Worm (Caenorhabditis elegans) whole organism, mixed stage, embryonic: ENCODE results near the gene K05F1.8.
A peak's percentile ranks its signal among the peaks of the same experiment; 100 is the strongest.

Experiments
- M03D4.4 ChIP-seq: sonication (generic microtip); optimal IDR thresholded peaks from 2 replicates; lab custom pipeline; 2017; ENCODE audit warnings: mild to moderate bottlenecking, missing genetic modification characterization, missing compliant biosample characterization
- bed-3 ChIP-seq: fragments of 200-800 bp; sonication (Bioruptor generic); optimal IDR thresholded peaks from 3 replicates; lab custom pipeline; 2018; ENCODE audit warnings: mild to moderate bottlenecking, missing genetic modification characterization, moderate library complexity, missing compliant biosample characterization
- blmp-1 ChIP-seq: fragments of 150-350 bp; optimal IDR thresholded peaks from 2 replicates; lab custom pipeline; 2014; ENCODE audit warnings: missing biosample characterization, missing genetic modification characterization
- ceh-39 ChIP-seq: fragments of 150-350 bp; optimal IDR thresholded peaks from 2 replicates; lab custom pipeline; 2014; ENCODE audit warnings: missing biosample characterization, missing genetic modification characterization
- ceh-43 ChIP-seq: fragments of 200-800 bp; sonication (Bioruptor generic); optimal IDR thresholded peaks from 2 replicates; lab custom pipeline; 2018; ENCODE audit warnings: mild to moderate bottlenecking, missing genetic modification characterization, moderate library complexity, missing compliant biosample characterization
- ceh-83 ChIP-seq: fragments of 200-800 bp; sonication (Bioruptor generic); optimal IDR thresholded peaks from 2 replicates; lab custom pipeline; 2018; ENCODE audit warnings: mild to moderate bottlenecking, missing genetic modification characterization, missing compliant biosample characterization
- ces-1 ChIP-seq: fragments of 150-350 bp; optimal IDR thresholded peaks from 2 replicates; lab custom pipeline; 2014; ENCODE audit warnings: missing biosample characterization, missing genetic modification reagents, missing genetic modification characterization
- cnd-1 ChIP-seq: fragments of 200-800 bp; sonication (Bioruptor generic); optimal IDR thresholded peaks from 2 replicates; lab custom pipeline; 2018; ENCODE audit warnings: mild to moderate bottlenecking, missing genetic modification characterization, missing compliant biosample characterization
- drap-1 ChIP-seq: fragments of 200-800 bp; sonication (Bioruptor generic); optimal IDR thresholded peaks from 3 replicates; lab custom pipeline; 2018; ENCODE audit warnings: mild to moderate bottlenecking, missing genetic modification characterization, missing compliant biosample characterization
- elt-1 ChIP-seq: sonication (generic microtip); optimal IDR thresholded peaks from 2 replicates; lab custom pipeline; 2017; ENCODE audit warnings: missing genetic modification characterization, mild to moderate bottlenecking, missing compliant biosample characterization, antibody characterized with exemption, moderate library complexity, borderline replicate concordance; ENCODE audit not compliant: insufficient read depth
- elt-3 ChIP-seq: fragments of 150-350 bp; optimal IDR thresholded peaks from 2 replicates; lab custom pipeline; 2014; ENCODE audit warnings: missing biosample characterization, missing genetic modification characterization
- flh-1 ChIP-seq: fragments of 200-800 bp; sonication (Bioruptor generic); optimal IDR thresholded peaks from 2 replicates; lab custom pipeline; 2018; ENCODE audit warnings: mild to moderate bottlenecking, missing genetic modification characterization, moderate library complexity, missing compliant biosample characterization
- ham-2 ChIP-seq: fragments of 200-800 bp; sonication (Bioruptor generic); optimal IDR thresholded peaks from 2 replicates; lab custom pipeline; 2018; ENCODE audit warnings: mild to moderate bottlenecking, missing genetic modification characterization, missing compliant biosample characterization
- hlh-1 ChIP-seq: fragments of 150-350 bp; optimal IDR thresholded peaks from 2 replicates; lab custom pipeline; 2014; ENCODE audit warnings: missing biosample characterization, missing genetic modification reagents, missing genetic modification characterization
- lin-13 ChIP-seq: fragments of 150-350 bp; optimal IDR thresholded peaks from 2 replicates; lab custom pipeline; 2014; ENCODE audit warnings: missing biosample characterization, missing genetic modification characterization
- lin-32 ChIP-seq: fragments of 200-800 bp; sonication (Bioruptor generic); optimal IDR thresholded peaks from 2 replicates; lab custom pipeline; 2018; ENCODE audit warnings: mild to moderate bottlenecking, missing genetic modification characterization, missing compliant biosample characterization
- lsy-2 ChIP-seq: fragments of 150-350 bp; optimal IDR thresholded peaks from 2 replicates; lab custom pipeline; 2014; ENCODE audit warnings: missing biosample characterization, missing genetic modification characterization
- mab-5 ChIP-seq: fragments of 150-350 bp; optimal IDR thresholded peaks from 2 replicates; lab custom pipeline; 2014; ENCODE audit warnings: missing biosample characterization, missing genetic modification characterization
- mep-1 ChIP-seq: fragments of 150-350 bp; optimal IDR thresholded peaks from 2 replicates; lab custom pipeline; 2017; ENCODE audit warnings: missing biosample characterization, missing genetic modification reagents, missing genetic modification characterization, inconsistent platforms
- mls-2 ChIP-seq: sonication (generic microtip); optimal IDR thresholded peaks from 2 replicates; lab custom pipeline; 2016; ENCODE audit warnings: mild to moderate bottlenecking, missing genetic modification characterization, moderate library complexity, missing compliant biosample characterization
- nhr-12 ChIP-seq: fragments of 150-350 bp; optimal IDR thresholded peaks from 2 replicates; lab custom pipeline; 2014; ENCODE audit warnings: missing biosample characterization, missing genetic modification characterization
- nhr-2 ChIP-seq: fragments of 150-350 bp; optimal IDR thresholded peaks from 2 replicates; lab custom pipeline; 2014; ENCODE audit warnings: missing biosample characterization, missing genetic modification characterization
- nhr-28 ChIP-seq: fragments of 150-350 bp; optimal IDR thresholded peaks from 2 replicates; lab custom pipeline; 2014; ENCODE audit warnings: missing biosample characterization, missing genetic modification characterization
- nhr-76 ChIP-seq: sonication (generic microtip); optimal IDR thresholded peaks from 2 replicates; lab custom pipeline; 2017; ENCODE audit warnings: missing biosample characterization, missing genetic modification characterization
- pha-4 ChIP-seq: fragments of 150-350 bp; optimal IDR thresholded peaks from 2 replicates; lab custom pipeline; 2018; ENCODE audit warnings: missing biosample characterization, missing genetic modification reagents, missing genetic modification characterization
- sem-2 ChIP-seq: fragments of 200-800 bp; sonication (Bioruptor generic); optimal IDR thresholded peaks from 2 replicates; lab custom pipeline; 2018; ENCODE audit warnings: mild to moderate bottlenecking, missing genetic modification characterization, missing compliant biosample characterization
- snpc-4 ChIP-seq: fragments of 150-350 bp; optimal IDR thresholded peaks from 2 replicates; lab custom pipeline; 2014; ENCODE audit warnings: missing biosample characterization, missing genetic modification characterization
- sptf-1 ChIP-seq: sonication (generic microtip); optimal IDR thresholded peaks from 2 replicates; lab custom pipeline; 2017; ENCODE audit warnings: mild to moderate bottlenecking, missing genetic modification characterization, moderate library complexity, missing compliant biosample characterization
- tbx-8 ChIP-seq: fragments of 200-800 bp; sonication (Bioruptor generic); optimal IDR thresholded peaks from 2 replicates; lab custom pipeline; 2018; ENCODE audit warnings: mild to moderate bottlenecking, missing genetic modification characterization, moderate library complexity, missing compliant biosample characterization
- unc-120 ChIP-seq: sonication (generic microtip); optimal IDR thresholded peaks from 2 replicates; lab custom pipeline; 2017; ENCODE audit warnings: missing genetic modification characterization, missing compliant biosample characterization; ENCODE audit not compliant: poor library complexity, severe bottlenecking
- unc-62 ChIP-seq: fragments of 150-350 bp; optimal IDR thresholded peaks from 2 replicates; lab custom pipeline; 2014; ENCODE audit warnings: missing biosample characterization, missing genetic modification reagents, missing genetic modification characterization
- zip-8 ChIP-seq: fragments of 150-350 bp; optimal IDR thresholded peaks from 2 replicates; lab custom pipeline; 2014; ENCODE audit warnings: missing biosample characterization, missing genetic modification characterization
- ztf-11 ChIP-seq: fragments of 150-350 bp; optimal IDR thresholded peaks from 2 replicates; lab custom pipeline; 2014; ENCODE audit warnings: missing biosample characterization, missing genetic modification characterization

The K05F1.8 gene

ce11 chrII:5779866-5780265 is 19.6 kb downstream of the K05F1.8 start:
- TF ChIP-seq ham-2 (GFP tag; lab: Kevin White, UChicago) (no peak), nhr-76 (tag; lab: Kevin White, UChicago) (no peak), ces-1 (GFP tag; lab: Kevin White, UChicago) (peak; percentile 44), unc-120 (peak; percentile 42), ceh-43 (no peak), cnd-1 (tag; lab: Kevin White, UChicago) (no peak), mls-2 (no peak), snpc-4 (tag; lab: Kevin White, UChicago) (no peak), tbx-8 (GFP tag; lab: Kevin White, UChicago) (no peak), pha-4 (tag; lab: Kevin White, UChicago) (no peak), elt-1 (no peak), hlh-1 (tag; lab: Kevin White, UChicago) (peak; percentile 18), lsy-2 (tag; lab: Kevin White, UChicago) (no peak), lin-32 (no peak), nhr-12 (tag; lab: Kevin White, UChicago) (no peak), mab-5 (no peak), flh-1 (GFP tag; lab: Kevin White, UChicago) (no peak)

- TF ChIP-seq lin-13 (tag; lab: Kevin White, UChicago) (no peak), ceh-43 (no peak), M03D4.4 (tag; lab: Kevin White, UChicago) (no peak), nhr-2 (tag; lab: Kevin White, UChicago) (peak; percentile 94), blmp-1 (tag; lab: Kevin White, UChicago) (no peak), nhr-28 (tag; lab: Kevin White, UChicago) (no peak)
These were observed 22.1 kb downstream of the K05F1.8 start for ce11 chrII:5777372-5777771.

- TF ChIP-seq nhr-12 (tag; lab: Kevin White, UChicago) = no peak
- no peak for TF ChIP-seq ham-2 (GFP tag; lab: Kevin White, UChicago)
- TF ChIP-seq bed-3 (GFP tag; lab: Kevin White, UChicago) = no peak
- no peak for TF ChIP-seq cnd-1 (tag; lab: Kevin White, UChicago)
- no peak for TF ChIP-seq M03D4.4 (tag; lab: Kevin White, UChicago)
- TF ChIP-seq mab-5 = no peak
- no peak for TF ChIP-seq sptf-1 (tag; lab: Kevin White, UChicago)
- no peak for TF ChIP-seq flh-1 (GFP tag; lab: Kevin White, UChicago)
- no peak for TF ChIP-seq pha-4 (tag; lab: Kevin White, UChicago)
- TF ChIP-seq nhr-76 (tag; lab: Kevin White, UChicago) = no peak
- no peak for TF ChIP-seq nhr-2 (tag; lab: Kevin White, UChicago)
- TF ChIP-seq unc-62 (GFP tag; lab: Kevin White, UChicago) = no peak
- no peak for TF ChIP-seq ceh-39
- TF ChIP-seq ceh-83 (GFP tag; lab: Kevin White, UChicago) = no peak
- no peak for TF ChIP-seq mls-2
- no peak for TF ChIP-seq snpc-4 (tag; lab: Kevin White, UChicago)
- TF ChIP-seq elt-3 = no peak
These were observed 24.6 kb downstream of the K05F1.8 start for ce11 chrII:5774879-5775278.

- TF ChIP-seq nhr-28 (tag; lab: Kevin White, UChicago) = no peak
- TF ChIP-seq drap-1 (GFP tag; lab: Kevin White, UChicago) = no peak
- no peak for TF ChIP-seq nhr-2 (tag; lab: Kevin White, UChicago)
- TF ChIP-seq mls-2 = no peak
- no peak for TF ChIP-seq nhr-76 (tag; lab: Kevin White, UChicago)
- TF ChIP-seq ztf-11 (tag; lab: Kevin White, UChicago) = no peak
These were observed 25.3 kb downstream of the K05F1.8 start, which contains the start of the genes dmd-5 and F10C1.1 for ce11 chrII:5774120-5774519. Gene dmd-5, minus strand, starts transcription at chrII:5774220. Gene F10C1.1, plus strand, starts transcription at chrII:5774229.

- TF ChIP-seq snpc-4 (tag; lab: Kevin White, UChicago) (no peak), elt-3 (no peak), unc-120 (peak; percentile 56), ceh-83 (GFP tag; lab: Kevin White, UChicago) (peak; percentile 62), tbx-8 (GFP tag; lab: Kevin White, UChicago) (no peak), drap-1 (GFP tag; lab: Kevin White, UChicago) (peak; percentile 82), hlh-1 (tag; lab: Kevin White, UChicago) (peak; percentile 7), mls-2 (peak; percentile 87), ces-1 (GFP tag; lab: Kevin White, UChicago) (peak; percentile 36), bed-3 (GFP tag; lab: Kevin White, UChicago) (peak; percentile 34), sem-2 (GFP tag; lab: Kevin White, UChicago) (peak; percentile 47), sptf-1 (tag; lab: Kevin White, UChicago) (peak; percentile 85), lin-32 (peak; percentile 57), ham-2 (GFP tag; lab: Kevin White, UChicago) (peak; percentile 82), mep-1 (tag; lab: Kevin White, UChicago) (no peak), M03D4.4 (tag; lab: Kevin White, UChicago) (peak; percentile 78), nhr-2 (tag; lab: Kevin White, UChicago) (peak; percentile 70), zip-8 (peak; percentile 10), ceh-39 (no peak), cnd-1 (tag; lab: Kevin White, UChicago) (peak; percentile 43), ceh-43 (peak; percentile 9)
These were observed 26.8 kb downstream of the K05F1.8 start for ce11 chrII:5772547-5773142.
